Fruit fly (Drosophila melanogaster) whole organism: ENCODE results near the gene Arpc1.

ENCODE experiments used
- CG8478 ChIP-seq: fragments of >200 bp; optimal IDR thresholded peaks from 2 replicates; lab custom pipeline; 2018; ENCODE audit warnings: inconsistent platforms
- Dll ChIP-seq: fragments of >200 bp; optimal IDR thresholded peaks from 2 replicates; lab custom pipeline; 2017
- EcR ChIP-seq, 2 experiments: fragments of >200 bp; optimal IDR thresholded peaks; 2 replicates each; lab custom pipeline; 2017; ENCODE audit warnings: missing biosample characterization in 2 of 2, missing genetic modification characterization in 2 of 2, missing genetic modification reagents in 2 of 2
- usp ChIP-seq: fragments of >200 bp; optimal IDR thresholded peaks from 2 replicates; lab custom pipeline; 2017; ENCODE audit warnings: missing biosample characterization, missing genetic modification characterization, mixed read lengths

DNA sequence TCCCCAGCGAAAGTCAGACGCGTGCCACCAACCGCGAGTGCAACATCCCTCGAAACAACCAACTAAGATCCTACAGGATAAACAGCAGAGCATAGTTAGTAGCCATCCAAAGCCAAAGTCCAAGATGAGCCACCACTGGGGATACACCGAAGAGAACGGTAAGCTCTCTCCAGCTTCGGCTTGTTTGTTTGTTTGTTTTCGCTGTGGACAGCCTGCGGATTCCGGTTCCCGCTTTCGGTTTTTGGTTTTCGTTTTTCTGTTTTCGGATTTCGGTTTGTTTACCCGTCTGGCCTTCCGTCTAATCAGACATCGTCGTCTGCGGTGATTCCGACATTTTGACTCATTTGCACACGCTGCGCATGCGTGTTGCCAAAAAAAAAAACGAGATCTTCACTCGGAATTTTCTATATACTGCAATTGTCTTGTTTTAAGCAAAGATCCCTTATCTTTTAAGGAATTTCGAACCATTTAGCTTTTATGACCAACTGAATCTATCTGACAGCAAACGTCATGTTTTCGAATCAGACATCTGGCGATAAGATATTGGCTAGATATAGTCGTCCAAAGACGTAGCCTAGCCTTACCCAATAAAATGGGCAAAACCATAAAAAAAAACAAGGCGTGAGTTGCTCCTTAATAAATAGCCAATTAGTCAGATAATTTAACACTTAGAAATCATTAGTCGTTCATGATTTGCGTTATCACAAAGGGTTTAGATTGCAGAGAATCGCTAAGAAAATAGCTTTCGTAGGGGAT is 25.6 kb downstream of the Arpc1 start:
- TF ChIP-seq CG8478 (lab: Kevin White, UChicago), result no peak
- TF ChIP-seq EcR (GFP tag; optimal IDR thresholded peaks at IDR 0.05; lab: Kevin White, UChicago), result no peak
- TF ChIP-seq Dll (lab: Kevin White, UChicago), result no peak
- no peak for TF ChIP-seq usp (GFP tag; lab: Kevin White, UChicago)
